Fruit fly (Drosophila melanogaster) whole organism, embryonic: ENCODE data around the gene peb.

Experiments used
- Ada2b ChIP-seq: fragments of 200-800 bp; sonication (Bioruptor generic); IDR thresholded peaks from 2 replicates; pipeline ENCODE4 v1.3.6; 2022; ENCODE audit warnings: missing biosample characterization, missing genetic modification characterization
- Atf3 ChIP-seq: fragments of 200-800 bp; sonication (Bioruptor generic); optimal IDR thresholded peaks from 3 replicates; lab custom pipeline; 2016; ENCODE audit warnings: missing biosample characterization, missing genetic modification characterization
- CG10565 ChIP-seq: fragments of 200-800 bp; sonication (Bioruptor generic); optimal IDR thresholded peaks from 3 replicates; lab custom pipeline; 2016; ENCODE audit warnings: missing biosample characterization, mild to moderate bottlenecking, missing genetic modification characterization
- CG10959 ChIP-seq: fragments of 200-800 bp; sonication (Bioruptor generic); IDR thresholded peaks from 2 replicates; pipeline ENCODE4 v1.3.6; 2022; ENCODE audit warnings: missing biosample characterization, missing genetic modification characterization
- CG12236 ChIP-seq: fragments of 200-800 bp; sonication (Bioruptor generic); optimal IDR thresholded peaks from 2 replicates; lab custom pipeline; 2016; ENCODE audit warnings: missing biosample characterization, missing genetic modification characterization
- CG13624 ChIP-seq: fragments of 200-800 bp; sonication (Bioruptor generic); optimal IDR thresholded peaks from 2 replicates; lab custom pipeline; 2016; ENCODE audit warnings: missing biosample characterization, missing genetic modification characterization
- CG1529 ChIP-seq: fragments of 200-800 bp; sonication (Bioruptor generic); optimal IDR thresholded peaks from 3 replicates; lab custom pipeline; 2018; ENCODE audit warnings: missing biosample characterization, missing genetic modification characterization
- CG15479 ChIP-seq: fragments of 200-800 bp; sonication (Bioruptor generic); optimal IDR thresholded peaks from 3 replicates; lab custom pipeline; 2019; ENCODE audit warnings: missing biosample characterization, mild to moderate bottlenecking, missing genetic modification characterization, moderate library complexity
- CG15601 ChIP-seq: fragments of 200-800 bp; sonication (Bioruptor generic); optimal IDR thresholded peaks from 3 replicates; lab custom pipeline; 2019; ENCODE audit warnings: missing biosample characterization, mild to moderate bottlenecking, missing genetic modification characterization, moderate library complexity
- CG17328 ChIP-seq: fragments of 200-800 bp; sonication (Bioruptor generic); IDR thresholded peaks from 2 replicates; pipeline ENCODE4 v1.3.6; 2022; ENCODE audit warnings: missing biosample characterization, missing genetic modification characterization
- CG17829 ChIP-seq: fragments of 200-800 bp; optimal IDR thresholded peaks from 2 replicates; lab custom pipeline; 2019; ENCODE audit warnings: missing biosample characterization, mild to moderate bottlenecking, missing genetic modification characterization, moderate library complexity
- CG2678 ChIP-seq: fragments of 200-800 bp; sonication (Bioruptor generic); optimal IDR thresholded peaks from 3 replicates; lab custom pipeline; 2019; ENCODE audit warnings: missing biosample characterization, mild to moderate bottlenecking, missing genetic modification characterization, moderate library complexity
- CG2712 ChIP-seq: fragments of 200-800 bp; optimal IDR thresholded peaks from 3 replicates; lab custom pipeline; 2019; ENCODE audit warnings: missing biosample characterization, mild to moderate bottlenecking, missing genetic modification characterization, moderate library complexity
- CG2875 ChIP-seq: fragments of 200-800 bp; sonication (Bioruptor generic); optimal IDR thresholded peaks from 2 replicates; lab custom pipeline; 2017; ENCODE audit warnings: missing biosample characterization, mild to moderate bottlenecking, missing genetic modification characterization, missing genetic modification reagents
- CG30020 ChIP-seq: fragments of 200-800 bp; optimal IDR thresholded peaks from 2 replicates; lab custom pipeline; 2019; ENCODE audit warnings: missing biosample characterization, mild to moderate bottlenecking, missing genetic modification characterization, moderate library complexity
- CG31441 ChIP-seq: fragments of 200-800 bp; sonication (Bioruptor generic); IDR thresholded peaks from 2 replicates; pipeline ENCODE4 v1.3.6; 2022; ENCODE audit warnings: missing biosample characterization, missing genetic modification characterization
- CG32532 ChIP-seq: fragments of 200-800 bp; sonication (Bioruptor generic); IDR thresholded peaks from 2 replicates; pipeline ENCODE4 v1.3.6; 2022; ENCODE audit warnings: missing biosample characterization, missing genetic modification characterization
- CG5180 ChIP-seq: fragments of 200-800 bp; sonication (Bioruptor generic); optimal IDR thresholded peaks from 3 replicates; lab custom pipeline; 2017; ENCODE audit warnings: missing biosample characterization, missing genetic modification characterization, mild to moderate bottlenecking, moderate library complexity, missing genetic modification reagents
- CG7839 ChIP-seq: fragments of 200-800 bp; sonication (Bioruptor generic); optimal IDR thresholded peaks from 3 replicates; lab custom pipeline; 2018; ENCODE audit warnings: missing biosample characterization, mild to moderate bottlenecking, missing genetic modification characterization, moderate library complexity
- CG8478 ChIP-seq: fragments of >200 bp; optimal IDR thresholded peaks from 2 replicates; lab custom pipeline; 2018
- CHES-1-like ChIP-seq: fragments of 200-800 bp; sonication (Bioruptor generic); optimal IDR thresholded peaks from 2 replicates; lab custom pipeline; 2016; ENCODE audit warnings: missing biosample characterization, missing genetic modification characterization
- Camta ChIP-seq: fragments of 200-800 bp; sonication (Bioruptor generic); optimal IDR thresholded peaks from 2 replicates; lab custom pipeline; 2016; ENCODE audit warnings: missing biosample characterization, missing genetic modification characterization
- CkIIα-i1 ChIP-seq: fragments of 200-800 bp; sonication (Bioruptor generic); IDR thresholded peaks from 2 replicates; pipeline ENCODE4 v1.3.6; 2022; ENCODE audit warnings: missing biosample characterization, missing genetic modification characterization
- Dek ChIP-seq: fragments of 200-800 bp; sonication (Bioruptor generic); optimal IDR thresholded peaks from 3 replicates; lab custom pipeline; 2019; ENCODE audit warnings: missing biosample characterization, mild to moderate bottlenecking, missing genetic modification characterization, moderate library complexity
- Hsf ChIP-seq: fragments of 200-800 bp; sonication (Bioruptor generic); optimal IDR thresholded peaks from 3 replicates; lab custom pipeline; 2016; ENCODE audit warnings: missing biosample characterization, missing genetic modification characterization
- MTF-1 ChIP-seq: fragments of 200-800 bp; sonication (Bioruptor generic); optimal IDR thresholded peaks from 2 replicates; lab custom pipeline; 2018; ENCODE audit warnings: missing biosample characterization, mild to moderate bottlenecking, missing genetic modification characterization, borderline replicate concordance
- NC2β ChIP-seq: fragments of 200-800 bp; sonication (Bioruptor generic); optimal IDR thresholded peaks from 2 replicates; lab custom pipeline; 2016; ENCODE audit warnings: missing biosample characterization, missing genetic modification characterization
- Ravus ChIP-seq: fragments of 200-800 bp; sonication (Bioruptor generic); IDR thresholded peaks from 2 replicates; pipeline ENCODE4 v1.3.6; 2022; ENCODE audit warnings: missing biosample characterization, missing genetic modification characterization
- Sin3A ChIP-seq: fragments of >200 bp; optimal IDR thresholded peaks from 2 replicates; lab custom pipeline; 2018
- amos ChIP-seq: fragments of 200-800 bp; sonication (Bioruptor generic); IDR thresholded peaks from 2 replicates; pipeline ENCODE4 v1.3.6; 2022; ENCODE audit warnings: missing biosample characterization, missing genetic modification characterization; ENCODE audit not compliant: partially characterized antibody
- ara ChIP-seq: fragments of 200-800 bp; sonication (Bioruptor generic); IDR thresholded peaks from 2 replicates; pipeline ENCODE4 v1.3.6; 2022; ENCODE audit warnings: missing biosample characterization, missing genetic modification characterization
- br ChIP-seq: fragments of >200 bp; optimal IDR thresholded peaks from 2 replicates; lab custom pipeline; 2017
- crp ChIP-seq, 2 experiments: fragments of 200-800 bp; sonication (Bioruptor generic); optimal IDR thresholded peaks; 2 replicates in 1 of 2; 3 replicates in 1 of 2; lab custom pipeline; 2017; ENCODE audit warnings: missing biosample characterization in 2 of 2, missing genetic modification characterization in 2 of 2, mild to moderate bottlenecking in 1 of 2, moderate library complexity in 1 of 2
- dmrt99B ChIP-seq: fragments of 200-800 bp; sonication (Bioruptor generic); optimal IDR thresholded peaks from 2 replicates; lab custom pipeline; 2018; ENCODE audit warnings: missing biosample characterization, mild to moderate bottlenecking, missing genetic modification characterization, moderate library complexity
- fd3F ChIP-seq: fragments of 200-800 bp; sonication (Bioruptor generic); optimal IDR thresholded peaks from 2 replicates; lab custom pipeline; 2018; ENCODE audit warnings: missing biosample characterization, mild to moderate bottlenecking, missing genetic modification characterization, moderate library complexity
- gce ChIP-seq: fragments of 200-800 bp; sonication (Bioruptor generic); IDR thresholded peaks from 3 replicates; pipeline ENCODE4 v1.3.6; 2022; ENCODE audit warnings: missing biosample characterization, missing genetic modification characterization
- jumu ChIP-seq: fragments of 200-800 bp; sonication (Bioruptor generic); optimal IDR thresholded peaks from 3 replicates; lab custom pipeline; 2016; ENCODE audit warnings: missing biosample characterization, missing genetic modification characterization
- kah ChIP-seq: fragments of 200-800 bp; sonication (Bioruptor generic); optimal IDR thresholded peaks from 2 replicates; lab custom pipeline; 2018; ENCODE audit warnings: missing biosample characterization, mild to moderate bottlenecking, missing genetic modification characterization
- lov ChIP-seq, 2 experiments: fragments of 200-800 bp in 1 of 2; fragments of >200 bp in 1 of 2; sonication (Bioruptor generic) in 1 of 2; IDR thresholded peaks in 1 of 2; optimal IDR thresholded peaks in 1 of 2; 2 replicates in 1 of 2; 3 replicates in 1 of 2; pipeline versions ENCODE4 v1.3.6 to Lab custom; 2017 to 2022; ENCODE audit warnings: missing biosample characterization in 1 of 2, missing genetic modification characterization in 1 of 2
- odd ChIP-seq: fragments of 200-800 bp; sonication (Bioruptor generic); optimal IDR thresholded peaks from 2 replicates; lab custom pipeline; 2017; ENCODE audit warnings: missing biosample characterization, mild to moderate bottlenecking, missing genetic modification characterization
- pfk ChIP-seq: fragments of 200-800 bp; sonication (Bioruptor generic); optimal IDR thresholded peaks from 2 replicates; lab custom pipeline; 2018; ENCODE audit warnings: missing biosample characterization, mild to moderate bottlenecking, missing genetic modification characterization, moderate library complexity
- prd ChIP-seq, 3 experiments: fragments of >200 bp in 2 of 3; fragments of 200-800 bp in 1 of 3; sonication (Bioruptor generic) in 1 of 3; optimal IDR thresholded peaks in 2 of 3; IDR thresholded peaks in 1 of 3; 2 replicates in 2 of 3; 3 replicates in 1 of 3; pipeline versions ENCODE4 v1.3.6 to Lab custom; 2017 to 2022; ENCODE audit warnings: missing biosample characterization in 1 of 3, missing genetic modification characterization in 1 of 3
- ro ChIP-seq: fragments of 200-800 bp; sonication (Bioruptor generic); IDR thresholded peaks from 2 replicates; pipeline ENCODE4 v1.3.6; 2022; ENCODE audit warnings: missing biosample characterization, missing genetic modification characterization
- sima ChIP-seq: fragments of 200-800 bp; sonication (Bioruptor generic); optimal IDR thresholded peaks from 2 replicates; lab custom pipeline; 2016; ENCODE audit warnings: missing biosample characterization, missing genetic modification characterization
- stwl ChIP-seq: fragments of 200-800 bp; sonication (Bioruptor generic); optimal IDR thresholded peaks from 3 replicates; lab custom pipeline; 2018; ENCODE audit warnings: missing biosample characterization, mild to moderate bottlenecking, missing genetic modification characterization, moderate library complexity
- sug ChIP-seq: fragments of 200-800 bp; optimal IDR thresholded peaks from 2 replicates; lab custom pipeline; 2019; ENCODE audit warnings: missing biosample characterization, mild to moderate bottlenecking, missing genetic modification characterization, moderate library complexity
- tin ChIP-seq: fragments of 200-800 bp; sonication (Bioruptor generic); optimal IDR thresholded peaks from 3 replicates; lab custom pipeline; 2016; ENCODE audit warnings: missing biosample characterization, missing genetic modification characterization
- ttk ChIP-seq: fragments of 200-800 bp; sonication (Bioruptor generic); IDR thresholded peaks from 2 replicates; pipeline ENCODE4 v2.1.2; 2022; ENCODE audit warnings: missing biosample characterization, missing genetic modification characterization
- vnd ChIP-seq: fragments of 200-800 bp; sonication (Bioruptor generic); IDR thresholded peaks from 3 replicates; pipeline ENCODE4 v1.3.6; 2022; ENCODE audit warnings: missing biosample characterization, missing genetic modification characterization; ENCODE audit not compliant: partially characterized antibody
- zf30C ChIP-seq: fragments of 200-800 bp; sonication (Bioruptor generic); optimal IDR thresholded peaks from 3 replicates; lab custom pipeline; 2018; ENCODE audit warnings: missing biosample characterization, mild to moderate bottlenecking, missing genetic modification characterization
- zfh1 ChIP-seq: fragments of 200-800 bp; sonication (Bioruptor generic); IDR thresholded peaks from 3 replicates; pipeline ENCODE4 v1.3.6; 2022; ENCODE audit warnings: missing biosample characterization, missing genetic modification characterization

Gene peb

dm6 chrX:4649751-4650150 lies 32.4 kb downstream of the peb start, which contains the start of the genes Cbp80 and Torsin (continued):
- TF ChIP-seq CG17829 = peak; percentile 11
- TF ChIP-seq CG7839 (tag; lab: Kevin White, UChicago) = no peak
- peak; percentile 93 for TF ChIP-seq vnd (GFP tag; lab: Robert Waterston, UW)
- no peak for TF ChIP-seq Dek
- TF ChIP-seq CG2712 (tag; lab: Kevin White, UChicago) = no peak
- TF ChIP-seq CkIIα-i1 = no peak
- no peak for TF ChIP-seq ttk (GFP tag; lab: Robert Waterston, UW)
- no peak for TF ChIP-seq pfk
- TF ChIP-seq CHES-1-like = no peak
- TF ChIP-seq Ravus (GFP tag; lab: Robert Waterston, UW) = no peak
- no peak for TF ChIP-seq CG8478
- TF ChIP-seq crp (GFP tag; optimal IDR thresholded peaks at IDR 0.05; lab: Kevin White, UChicago) = no peak
- peak; percentile 77 for TF ChIP-seq amos (GFP tag; lab: Robert Waterston, UW)
- TF ChIP-seq NC2β = no peak
- no peak for TF ChIP-seq CG13624 (GFP tag; lab: Kevin White, UChicago)
- 0 out of 2 replicates have a peak, but pooled peaks have one; percentile 9 for TF ChIP-seq Ada2b
- no peak for TF ChIP-seq CG2678 (tag; lab: Kevin White, UChicago)
- no peak for TF ChIP-seq CG5180 (GFP tag; lab: Kevin White, UChicago)
- TF ChIP-seq sug (tag; lab: Kevin White, UChicago) = no peak
- no peak for TF ChIP-seq Camta (GFP tag; lab: Kevin White, UChicago)
- TF ChIP-seq CG31441 = no peak
- no peak for TF ChIP-seq sima
- TF ChIP-seq CG17328 (GFP tag; lab: Robert Waterston, UW) = no peak
- TF ChIP-seq Sin3A = no peak
- TF ChIP-seq CG1529 (GFP tag; lab: Kevin White, UChicago) = no peak
- TF ChIP-seq CG15601 (tag; lab: Kevin White, UChicago) = no peak
- TF ChIP-seq zfh1 = no peak; the same call in 2 of the 3 replicates
- TF ChIP-seq MTF-1 = no peak
- peak; percentile 56 for TF ChIP-seq stwl (tag; lab: Kevin White, UChicago)
- no peak for TF ChIP-seq tin (GFP tag; lab: Kevin White, UChicago)
- no peak for TF ChIP-seq CG2875 (GFP tag; lab: Kevin White, UChicago)
- TF ChIP-seq dmrt99B = no peak
- TF ChIP-seq ara (GFP tag; lab: Robert Waterston, UW) = no peak
- no peak for TF ChIP-seq zf30C (GFP tag; lab: Kevin White, UChicago)
- no peak for TF ChIP-seq jumu (GFP tag; lab: Kevin White, UChicago)
- no peak for TF ChIP-seq CG12236 (GFP tag; lab: Kevin White, UChicago)
- no peak for TF ChIP-seq CG10565
- TF ChIP-seq Hsf = no peak
- TF ChIP-seq CG32532 (GFP tag; lab: Robert Waterston, UW) = no peak; the same call in 1 of the 2 replicates
- TF ChIP-seq CG15479 (GFP tag; lab: Kevin White, UChicago) = no peak
- peak; percentile 7 for TF ChIP-seq CG30020 (tag; lab: Kevin White, UChicago)
- no peak for TF ChIP-seq prd (optimal IDR thresholded peaks at IDR 0.05; lab: Kevin White, UChicago)
- peak; percentile 34; the same call in 2 of the 3 replicates for TF ChIP-seq prd (GFP tag; IDR thresholded peaks at IDR 0.05; lab: Robert Waterston, UW)
- TF ChIP-seq lov (optimal IDR thresholded peaks at IDR 0.05; lab: Kevin White, UChicago) = no peak
- TF ChIP-seq lov (GFP tag; IDR thresholded peaks at IDR 0.05; lab: Robert Waterston, UW) = no peak
- no peak for TF ChIP-seq CG10959 (GFP tag; lab: Robert Waterston, UW)
- TF ChIP-seq Atf3 (GFP tag; lab: Kevin White, UChicago) = no peak
- no peak for TF ChIP-seq fd3F
- no peak for TF ChIP-seq kah (GFP tag; lab: Kevin White, UChicago)
- TF ChIP-seq ro (GFP tag; lab: Robert Waterston, UW) = no peak
- no peak for TF ChIP-seq gce (GFP tag; lab: Robert Waterston, UW)
- TF ChIP-seq br (lab: Kevin White, UChicago) = no peak
- TF ChIP-seq odd = no peak
